Worm (Caenorhabditis elegans) whole organism, L3 larva: ENCODE measurements around the gene sma-4.

Experiments used
- ama-1 ChIP-seq: fragments of 150-350 bp; optimal IDR thresholded peaks from 2 replicates; lab custom pipeline; 2018
- elt-3 ChIP-seq, 3 experiments: fragments of 150-350 bp in 1 of 3; sonication (generic microtip) in 2 of 3; optimal IDR thresholded peaks; 2 replicates in 2 of 3; 4 replicates in 1 of 3; lab custom pipeline; 2014 to 2017; ENCODE audit warnings: missing biosample characterization in 3 of 3, missing genetic modification characterization in 3 of 3
- eor-1 ChIP-seq, 2 experiments: fragments of 150-350 bp; optimal IDR thresholded peaks; 2 replicates each; lab custom pipeline; 2014 to 2018; ENCODE audit warnings: missing biosample characterization in 2 of 2, missing genetic modification characterization in 2 of 2
- fkh-10 ChIP-seq: sonication (generic microtip); optimal IDR thresholded peaks from 2 replicates; lab custom pipeline; 2017; ENCODE audit warnings: missing biosample characterization, missing genetic modification reagents, missing genetic modification characterization
- fos-1 ChIP-seq: fragments of 150-350 bp; optimal IDR thresholded peaks from 2 replicates; lab custom pipeline; 2014; ENCODE audit warnings: missing biosample characterization, missing genetic modification characterization
- nhr-11 ChIP-seq: fragments of 150-350 bp; optimal IDR thresholded peaks from 2 replicates; lab custom pipeline; 2014; ENCODE audit warnings: missing biosample characterization, missing genetic modification characterization
- nhr-12 ChIP-seq: fragments of 150-350 bp; optimal IDR thresholded peaks from 2 replicates; lab custom pipeline; 2014; ENCODE audit warnings: missing biosample characterization, missing genetic modification characterization
- nhr-28 ChIP-seq: fragments of 150-350 bp; optimal IDR thresholded peaks from 2 replicates; lab custom pipeline; 2014; ENCODE audit warnings: missing biosample characterization, missing genetic modification characterization
- pha-4 ChIP-seq: fragments of 150-350 bp; optimal IDR thresholded peaks from 2 replicates; lab custom pipeline; 2014; ENCODE audit warnings: missing biosample characterization, missing genetic modification reagents, missing genetic modification characterization
- skn-1 ChIP-seq: fragments of 150-350 bp; optimal IDR thresholded peaks from 2 replicates; lab custom pipeline; 2014; ENCODE audit warnings: missing biosample characterization, missing genetic modification characterization
- zag-1 ChIP-seq: fragments of 150-350 bp; optimal IDR thresholded peaks from 2 replicates; lab custom pipeline; 2014; ENCODE audit warnings: missing biosample characterization, missing genetic modification characterization
- ztf-4 ChIP-seq: fragments of 150-350 bp; optimal IDR thresholded peaks from 2 replicates; lab custom pipeline; 2014; ENCODE audit warnings: missing biosample characterization, missing genetic modification characterization

ce11 chrIII:5769726-5770235, 46.3 kb upstream of the sma-4 start, which contains the start of gene cutl-23:
- no peak for TF ChIP-seq nhr-28 (tag; lab: Kevin White, UChicago)
- TF ChIP-seq elt-3 (tag; optimal IDR thresholded peaks at IDR 0.05; lab: Kevin White, UChicago): no peak
- TF ChIP-seq zag-1: no peak
- TF ChIP-seq skn-1 (tag; lab: Kevin White, UChicago): no peak
- TF ChIP-seq ztf-4: no peak
- no peak for TF ChIP-seq fos-1 (tag; lab: Kevin White, UChicago)
- no peak for TF ChIP-seq eor-1 (tag; optimal IDR thresholded peaks at IDR 0.05; lab: Kevin White, UChicago)
- TF ChIP-seq nhr-11 (tag; lab: Kevin White, UChicago): no peak
- no peak for TF ChIP-seq nhr-12 (tag; lab: Kevin White, UChicago)
- no peak for TF ChIP-seq ama-1
- TF ChIP-seq pha-4 (tag; lab: Kevin White, UChicago): no peak
- no peak for TF ChIP-seq fkh-10 (GFP tag; lab: Kevin White, UChicago)
